Worm (Caenorhabditis elegans) whole organism, young adult: ENCODE results near the gene unc-132.

Experiments used
- B0019.2 ChIP-seq: fragments of 200-800 bp; sonication (Bioruptor generic); conservative IDR thresholded peaks from 2 replicates; pipeline ENCODE4 v1.3.6; 2022; ENCODE audit warnings: missing genetic modification reagents, missing genetic modification characterization, missing compliant biosample characterization
- B0261.1 ChIP-seq: sonication (generic microtip); optimal IDR thresholded peaks from 2 replicates; lab custom pipeline; 2016; ENCODE audit warnings: mild to moderate bottlenecking, missing genetic modification characterization, moderate library complexity, missing compliant biosample characterization
- C06A6.2 ChIP-seq: fragments of 200-800 bp; sonication (Bioruptor generic); conservative IDR thresholded peaks from 2 replicates; pipeline ENCODE4 v1.3.6; 2022; ENCODE audit warnings: missing genetic modification characterization, missing compliant biosample characterization
- F37B4.10 ChIP-seq: fragments of 200-800 bp; sonication (Bioruptor generic); IDR thresholded peaks from 2 replicates; pipeline ENCODE4 v1.3.6; 2022; ENCODE audit warnings: missing genetic modification characterization, missing compliant biosample characterization
- F39B2.1 ChIP-seq: fragments of 200-800 bp; sonication (Bioruptor generic); IDR thresholded peaks from 2 replicates; pipeline ENCODE4 v1.3.6; 2022; ENCODE audit warnings: missing genetic modification reagents, missing genetic modification characterization, missing compliant biosample characterization
- K12H6.12 ChIP-seq: fragments of 200-800 bp; sonication (Bioruptor generic); optimal IDR thresholded peaks from 2 replicates; lab custom pipeline; 2018; ENCODE audit warnings: mild to moderate bottlenecking, missing genetic modification characterization, missing compliant biosample characterization
- T07F8.4 ChIP-seq: sonication (generic microtip); optimal IDR thresholded peaks from 2 replicates; lab custom pipeline; 2016; ENCODE audit warnings: mild to moderate bottlenecking, missing genetic modification characterization, moderate library complexity, missing compliant biosample characterization
- Y56A3A.18 ChIP-seq: fragments of 200-800 bp; sonication (Bioruptor generic); IDR thresholded peaks from 2 replicates; pipeline ENCODE4 v1.3.6; 2022; ENCODE audit warnings: missing genetic modification reagents, missing genetic modification characterization, missing compliant biosample characterization
- ama-1 ChIP-seq, 3 experiments: fragments of 150-350 bp in 1 of 3; sonication (generic microtip) in 2 of 3; optimal IDR thresholded peaks; 2 replicates each; lab custom pipeline; 2014 to 2018; ENCODE audit warnings: missing biosample characterization in 2 of 3, missing genetic modification characterization in 2 of 3, missing genetic modification reagents in 2 of 3
- dox-1 ChIP-seq: fragments of 200-800 bp; sonication (Bioruptor generic); IDR thresholded peaks from 2 replicates; pipeline ENCODE4 v1.3.6; 2022; ENCODE audit warnings: missing genetic modification reagents, missing genetic modification characterization, missing compliant biosample characterization
- efl-1 ChIP-seq: fragments of 150-350 bp; optimal IDR thresholded peaks from 2 replicates; lab custom pipeline; 2014; ENCODE audit warnings: missing biosample characterization, missing genetic modification reagents, missing genetic modification characterization
- hrde-1 ChIP-seq: sonication (generic microtip); optimal IDR thresholded peaks from 2 replicates; lab custom pipeline; 2016; ENCODE audit warnings: missing genetic modification characterization, mild to moderate bottlenecking, missing compliant biosample characterization, moderate library complexity, missing genotype, missing genetic modification reagents, borderline replicate concordance
- let-526 ChIP-seq: fragments of 200-800 bp; sonication (Bioruptor generic); IDR thresholded peaks from 2 replicates; pipeline ENCODE4 v1.3.6; 2022; ENCODE audit warnings: missing genetic modification reagents, missing genetic modification characterization, missing compliant biosample characterization
- lin-40 ChIP-seq: sonication (generic microtip); optimal IDR thresholded peaks from 2 replicates; lab custom pipeline; 2016; ENCODE audit warnings: missing genetic modification characterization, mild to moderate bottlenecking, missing compliant biosample characterization, missing genotype, missing genetic modification reagents
- mcd-1 ChIP-seq: fragments of 200-800 bp; sonication (Bioruptor generic); IDR thresholded peaks from 2 replicates; pipeline ENCODE4 v1.3.6; 2022; ENCODE audit warnings: missing genetic modification reagents, missing genetic modification characterization, missing compliant biosample characterization
- nfyb-1 ChIP-seq: fragments of 200-800 bp; sonication (Bioruptor generic); IDR thresholded peaks from 2 replicates; pipeline ENCODE4 v1.3.6; 2022; ENCODE audit warnings: missing genetic modification reagents, missing genetic modification characterization, missing compliant biosample characterization
- nhr-90 ChIP-seq: sonication (generic microtip); optimal IDR thresholded peaks from 2 replicates; lab custom pipeline; 2016; ENCODE audit warnings: missing genotype, mild to moderate bottlenecking, missing genetic modification characterization, missing compliant biosample characterization
- rcor-1 ChIP-seq: fragments of 200-800 bp; sonication (Bioruptor generic); IDR thresholded peaks from 2 replicates; pipeline ENCODE4 v1.3.6; 2022; ENCODE audit warnings: missing genetic modification reagents, missing genetic modification characterization, missing compliant biosample characterization
- repo-1 ChIP-seq: sonication (generic microtip); optimal IDR thresholded peaks from 2 replicates; lab custom pipeline; 2017; ENCODE audit warnings: mild to moderate bottlenecking, missing genetic modification characterization, missing compliant biosample characterization
- rpc-1 ChIP-seq, 2 experiments: fragments of 150-350 bp in 1 of 2; sonication (generic microtip) in 1 of 2; optimal IDR thresholded peaks; 2 replicates each; lab custom pipeline; 2014 to 2018; ENCODE audit warnings: missing biosample characterization in 1 of 2, missing genetic modification characterization in 1 of 2, missing genetic modification reagents in 1 of 2, missing genotype in 1 of 2
- snpc-1.3 ChIP-seq: sonication (generic microtip); optimal IDR thresholded peaks from 2 replicates; lab custom pipeline; 2017; ENCODE audit warnings: missing genetic modification characterization, mild to moderate bottlenecking, missing compliant biosample characterization, antibody characterized with exemption, moderate library complexity, missing genotype, missing genetic modification reagents; ENCODE audit not compliant: insufficient read depth
- sptf-2 ChIP-seq: fragments of 200-800 bp; sonication (Bioruptor generic); optimal IDR thresholded peaks from 2 replicates; lab custom pipeline; 2018; ENCODE audit warnings: mild to moderate bottlenecking, missing genetic modification characterization, missing compliant biosample characterization
- tbx-9 ChIP-seq: sonication (generic microtip); optimal IDR thresholded peaks from 2 replicates; lab custom pipeline; 2016; ENCODE audit warnings: borderline replicate concordance, missing genetic modification characterization, inconsistent platforms, missing compliant biosample characterization
- unc-130 ChIP-seq: sonication (generic microtip); optimal IDR thresholded peaks from 2 replicates; lab custom pipeline; 2016; ENCODE audit warnings: missing genetic modification reagents, missing genetic modification characterization, missing compliant biosample characterization
- unc-62 ChIP-seq: fragments of 150-350 bp; optimal IDR thresholded peaks from 2 replicates; lab custom pipeline; 2014; ENCODE audit warnings: missing biosample characterization, missing genetic modification reagents, missing genetic modification characterization
- xnd-1 ChIP-seq: sonication (generic microtip); optimal IDR thresholded peaks from 2 replicates; lab custom pipeline; 2016; ENCODE audit warnings: missing genotype, missing genetic modification reagents, missing genetic modification characterization, missing compliant biosample characterization
- zfh-2 ChIP-seq: fragments of 200-800 bp; sonication (Bioruptor generic); conservative IDR thresholded peaks from 2 replicates; pipeline ENCODE4 v1.3.6; 2022; ENCODE audit warnings: missing genetic modification reagents, missing genetic modification characterization, missing compliant biosample characterization
- ztf-25 ChIP-seq: fragments of 200-800 bp; sonication (Bioruptor generic); IDR thresholded peaks from 2 replicates; pipeline ENCODE4 v1.3.6; 2022; ENCODE audit warnings: missing genetic modification reagents, missing genetic modification characterization, missing compliant biosample characterization
- ztf-26 ChIP-seq: sonication (generic microtip); optimal IDR thresholded peaks from 2 replicates; lab custom pipeline; 2017; ENCODE audit warnings: missing genetic modification characterization, missing compliant biosample characterization

Gene unc-132

DNA sequence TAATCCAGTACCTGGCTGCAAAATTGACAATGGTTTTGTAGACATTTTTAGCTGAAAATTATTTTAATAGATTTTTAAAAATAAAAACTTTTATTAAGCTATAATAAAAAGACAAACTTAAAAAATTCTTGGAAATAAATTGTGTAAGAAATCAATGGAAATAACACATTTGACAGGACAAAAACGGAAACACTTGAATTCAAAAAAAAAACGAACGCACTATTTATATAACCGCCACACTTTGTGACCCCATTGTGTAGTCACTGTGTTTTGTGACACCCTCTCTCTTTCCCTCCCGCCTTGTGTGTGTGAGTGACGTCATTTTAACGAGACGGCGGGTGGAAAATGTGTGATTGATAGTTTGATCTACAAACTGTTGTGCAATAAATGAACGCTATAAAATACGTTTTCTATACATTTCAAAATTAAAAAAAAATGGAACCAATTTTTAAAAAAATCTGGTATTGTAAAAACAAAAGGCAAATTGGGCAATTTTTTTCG lies 42.7 kb upstream of the unc-132 start, which contains the start of gene F59B1.8 (continued):
- 0 out of 2 replicates have a peak, but pooled peaks have one; percentile 14 for TF ChIP-seq nfyb-1
- TF ChIP-seq nhr-90 (tag; lab: Kevin White, UChicago) = peak; percentile 23
- 0 out of 2 replicates have a peak, but pooled peaks have one; percentile 9 for TF ChIP-seq let-526 (GFP tag; lab: Robert Waterston, UW)
- TF ChIP-seq efl-1 = peak; percentile 8

- TF ChIP-seq rcor-1 (GFP tag; lab: Robert Waterston, UW) = no peak
- no peak for TF ChIP-seq unc-130
- no peak for TF ChIP-seq B0261.1 (tag; lab: Kevin White, UChicago)
- TF ChIP-seq T07F8.4 (tag; lab: Kevin White, UChicago) = no peak
Observed at ce11 chrV:3647862-3648261, 39.0 kb upstream of the unc-132 start, which contains the start of gene F59B1.10. TSS of gene F59B1.10 (minus strand) at chrV:3647962.

- TF ChIP-seq C06A6.2 = no peak
Observed at ce11 chrV:3649473-3649872, 37.4 kb upstream of the unc-132 start, which contains the start of gene str-114. TSS of gene str-114 (plus strand) at chrV:3649773.

- TF ChIP-seq F39B2.1 (GFP tag; lab: Robert Waterston, UW) (no peak), tbx-9 (tag; lab: Kevin White, UChicago) (no peak), K12H6.12 (tag; lab: Kevin White, UChicago) (no peak), sptf-2 (GFP tag; lab: Kevin White, UChicago) (no peak), ztf-26 (tag; lab: Kevin White, UChicago) (no peak), B0019.2 (GFP tag; lab: Robert Waterston, UW) (no peak), snpc-1.3 (tag; lab: Kevin White, UChicago) (no peak), rpc-1 (optimal IDR thresholded peaks at IDR 0.05; lab: Kevin White, UChicago) (no peak), rpc-1 (tag; optimal IDR thresholded peaks at IDR 0.05; lab: Kevin White, UChicago) (no peak), ztf-25 (GFP tag; lab: Robert Waterston, UW) (no peak), mcd-1 (GFP tag; lab: Robert Waterston, UW) (no peak), F37B4.10 (GFP tag; lab: Robert Waterston, UW) (no peak), lin-40 (no peak), xnd-1 (tag; lab: Kevin White, UChicago) (no peak), hrde-1 (tag; lab: Kevin White, UChicago) (no peak), ama-1 (optimal IDR thresholded peaks at IDR 0.05; lab: Kevin White, UChicago) (no peak), ama-1 (GFP tag; optimal IDR thresholded peaks at IDR 0.05; lab: Kevin White, UChicago) (no peak), Y56A3A.18 (GFP tag; lab: Robert Waterston, UW) (no peak), unc-62 (GFP tag; lab: Kevin White, UChicago) (no peak), zfh-2 (no peak), rcor-1 (GFP tag; lab: Robert Waterston, UW) (no peak)
- TF ChIP-seq, all 124 proteins: peak for 0
Observed at ce11 chrV:3659472-3659871, 27.4 kb upstream of the unc-132 start, which contains the start of gene acr-23. TSS of gene acr-23 (minus strand) at chrV:3659572.

ce11 chrV:3666887-3667286 lies 20.0 kb upstream of the unc-132 start, which contains the start of gene str-113:
TSS of gene str-113 (minus strand) at chrV:3666987.
- TF ChIP-seq dox-1 (GFP tag; lab: Robert Waterston, UW) (no peak), repo-1 (no peak), tbx-9 (tag; lab: Kevin White, UChicago) (no peak)
